Worm (Caenorhabditis elegans) whole organism, late embryonic: Measurements from ENCODE around the gene pygl-1.

Source experiments
- dve-1 ChIP-seq: sonication (generic microtip); optimal IDR thresholded peaks from 2 replicates; lab custom pipeline; 2017; ENCODE audit warnings: antibody characterized with exemption, mild to moderate bottlenecking, missing genetic modification characterization, missing compliant biosample characterization
- ets-4 ChIP-seq: sonication (generic microtip); optimal IDR thresholded peaks from 2 replicates; lab custom pipeline; 2016; ENCODE audit warnings: missing genetic modification characterization, missing compliant biosample characterization
- hlh-13 ChIP-seq: fragments of 200-800 bp; sonication (Bioruptor generic); optimal IDR thresholded peaks from 2 replicates; lab custom pipeline; 2018; ENCODE audit warnings: mild to moderate bottlenecking, missing genetic modification characterization, missing compliant biosample characterization
- unc-55 ChIP-seq: sonication (generic microtip); optimal IDR thresholded peaks from 2 replicates; lab custom pipeline; 2017; ENCODE audit warnings: missing biosample characterization, missing genetic modification reagents, missing genetic modification characterization
- unc-86 ChIP-seq: sonication (generic microtip); optimal IDR thresholded peaks from 2 replicates; lab custom pipeline; 2016; ENCODE audit warnings: missing genetic modification characterization, missing compliant biosample characterization

- TF ChIP-seq unc-86 (tag; lab: Kevin White, UChicago) (no peak), ets-4 (no peak), unc-55 (no peak), hlh-13 (GFP tag; lab: Kevin White, UChicago) (no peak), dve-1 (tag; lab: Kevin White, UChicago) (no peak)
Measured at ce11 chrV:3548798-3549197, 30.0 kb upstream of the pygl-1 start, which contains the start of gene srw-130.
